Worm (Caenorhabditis elegans): ENCODE measurements around the gene T02H6.9.

DNA sequence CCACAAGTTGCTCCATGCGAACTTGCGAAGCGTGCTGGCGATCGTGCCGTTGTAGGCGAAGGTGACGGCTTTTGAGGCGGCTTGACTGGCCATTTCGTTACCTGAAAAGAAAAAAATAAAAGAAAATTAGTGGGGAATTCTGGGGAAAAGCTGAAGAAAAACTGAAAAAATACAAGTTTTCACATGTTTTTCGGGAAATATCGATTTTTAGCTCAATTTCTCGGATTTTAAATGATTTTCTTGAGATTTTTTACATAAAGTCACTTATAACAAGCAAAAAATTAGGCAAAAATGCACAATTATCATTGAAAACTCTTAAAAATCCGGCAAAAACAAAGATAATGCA, 22.3 kb downstream of the T02H6.9 start, which contains the start of gene T02H6.11:
- no peak for TF ChIP-seq nhr-76 (tag; optimal IDR thresholded peaks at IDR 0.05)
- TF ChIP-seq unc-39 (tag; optimal IDR thresholded peaks at IDR 0.05): no peak
- TF ChIP-seq tbx-2 (tag; optimal IDR thresholded peaks at IDR 0.05): no peak
- no peak for TF ChIP-seq snpc-4 (tag; optimal IDR thresholded peaks at IDR 0.05)
- TF ChIP-seq elt-2 (tag; optimal IDR thresholded peaks at IDR 0.05): no peak
- TF ChIP-seq nhr-77 (tag; optimal IDR thresholded peaks at IDR 0.05): no peak
- no peak for TF ChIP-seq unc-62 (GFP tag; optimal IDR thresholded peaks at IDR 0.05)

Measured in whole organism, L3 larva.